Fruit fly (Drosophila melanogaster): ENCODE measurements around the gene CG6118.

DNA sequence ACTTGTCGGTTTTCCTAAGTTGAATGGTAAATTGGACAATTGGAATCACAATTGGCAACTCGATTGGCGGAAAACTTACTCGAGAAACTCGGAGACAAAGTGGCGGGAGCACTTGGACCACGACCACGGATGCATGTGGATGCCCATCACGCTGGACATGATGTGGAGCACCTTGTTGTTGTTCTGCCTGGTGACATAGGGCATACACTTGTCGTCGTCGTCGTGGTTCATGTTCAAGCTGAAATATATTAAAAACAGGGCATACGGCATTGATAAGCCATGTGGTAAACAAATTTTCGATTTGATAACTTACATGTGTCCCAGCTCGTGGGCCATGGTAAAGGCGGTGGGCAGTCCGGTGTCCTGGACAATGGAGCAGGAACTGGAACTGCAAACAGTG, 13.3 kb upstream of the CG6118 start:
- TF ChIP-seq psq (optimal IDR thresholded peaks at IDR 0.05), result no peak
- no peak for TF ChIP-seq h (optimal IDR thresholded peaks at IDR 0.05)
- no peak for TF ChIP-seq ttk (optimal IDR thresholded peaks at IDR 0.05)
- no peak for TF ChIP-seq insv (optimal IDR thresholded peaks at IDR 0.05)
- TF ChIP-seq Myc (optimal IDR thresholded peaks at IDR 0.05), result no peak
- no peak for TF ChIP-seq Sin3A (optimal IDR thresholded peaks at IDR 0.05)

All from Kc167 (cell line).